Fruit fly (Drosophila melanogaster) whole organism, embryonic: Measurements from ENCODE around the gene Lsp2.

Experiments
- Abd-B ChIP-seq: fragments of 200-800 bp; sonication (Bioruptor generic); optimal IDR thresholded peaks from 2 replicates; lab custom pipeline; 2018; ENCODE audit warnings: missing biosample characterization, mild to moderate bottlenecking, missing genetic modification characterization, moderate library complexity
- Atf3 ChIP-seq: fragments of 200-800 bp; sonication (Bioruptor generic); optimal IDR thresholded peaks from 3 replicates; lab custom pipeline; 2016; ENCODE audit warnings: missing biosample characterization, missing genetic modification characterization
- Awh ChIP-seq: fragments of 200-800 bp; sonication (Bioruptor generic); IDR thresholded peaks from 2 replicates; pipeline ENCODE4, ENCODE4 v1.3.6; 2022; ENCODE audit warnings: missing biosample characterization, missing genetic modification characterization
- Bdp1 ChIP-seq: fragments of 200-800 bp; sonication (Bioruptor generic); optimal IDR thresholded peaks from 3 replicates; lab custom pipeline; 2016; ENCODE audit warnings: missing biosample characterization, missing genetic modification characterization
- Blimp-1 ChIP-seq: fragments of 200-800 bp; sonication (Bioruptor generic); optimal IDR thresholded peaks from 3 replicates; lab custom pipeline; 2018; ENCODE audit warnings: missing biosample characterization, missing genetic modification characterization, mild to moderate bottlenecking, moderate library complexity, missing genetic modification reagents
- CG10654 ChIP-seq: fragments of 200-800 bp; sonication (Bioruptor generic); optimal IDR thresholded peaks from 2 replicates; lab custom pipeline; 2016; ENCODE audit warnings: missing biosample characterization, missing genetic modification characterization
- CG11093 ChIP-seq: fragments of 200-800 bp; sonication (Bioruptor generic); IDR thresholded peaks from 3 replicates; pipeline ENCODE4 v1.3.6; 2022; ENCODE audit warnings: missing biosample characterization, missing genetic modification characterization
- CG11247 ChIP-seq: fragments of 200-800 bp; sonication (Bioruptor generic); IDR thresholded peaks from 2 replicates; pipeline ENCODE4 v1.3.6; 2022; ENCODE audit warnings: missing biosample characterization, missing genetic modification characterization
- CG13424 ChIP-seq: fragments of 200-800 bp; sonication (Bioruptor generic); optimal IDR thresholded peaks from 2 replicates; lab custom pipeline; 2019; ENCODE audit warnings: missing biosample characterization, mild to moderate bottlenecking, missing genetic modification characterization, moderate library complexity
- CG14667 ChIP-seq: fragments of 200-800 bp; sonication (Bioruptor generic); IDR thresholded peaks from 2 replicates; pipeline ENCODE4 v1.3.6; 2022; ENCODE audit warnings: missing biosample characterization, missing genetic modification characterization
- CG17328 ChIP-seq: fragments of 200-800 bp; sonication (Bioruptor generic); IDR thresholded peaks from 2 replicates; pipeline ENCODE4 v1.3.6; 2022; ENCODE audit warnings: missing biosample characterization, missing genetic modification characterization
- CG18599 ChIP-seq: fragments of 200-800 bp; sonication (Bioruptor generic); optimal IDR thresholded peaks from 3 replicates; lab custom pipeline; 2017; ENCODE audit warnings: missing biosample characterization, missing genetic modification characterization, mild to moderate bottlenecking, moderate library complexity, missing genetic modification reagents
- CG31388 ChIP-seq: fragments of 200-800 bp; sonication (Bioruptor generic); optimal IDR thresholded peaks from 2 replicates; lab custom pipeline; 2016; ENCODE audit warnings: missing biosample characterization, missing genetic modification characterization
- CG34376 ChIP-seq: fragments of 200-800 bp; sonication (Bioruptor generic); optimal IDR thresholded peaks from 2 replicates; lab custom pipeline; 2018; ENCODE audit warnings: missing biosample characterization, mild to moderate bottlenecking, missing genetic modification characterization
- CG3847 ChIP-seq: fragments of 200-800 bp; sonication (Bioruptor generic); IDR thresholded peaks from 2 replicates; pipeline ENCODE4 v1.3.6; 2022; ENCODE audit warnings: missing biosample characterization, missing genetic modification characterization
- CG4328 ChIP-seq: fragments of 200-800 bp; sonication (Bioruptor generic); optimal IDR thresholded peaks from 3 replicates; lab custom pipeline; 2017; ENCODE audit warnings: missing biosample characterization, missing genetic modification reagents, missing genetic modification characterization
- CG43689 ChIP-seq: fragments of 200-800 bp; sonication (Bioruptor generic); IDR thresholded peaks from 2 replicates; pipeline ENCODE4 v1.3.6; 2022; ENCODE audit warnings: missing biosample characterization, missing genetic modification characterization
- CG9437 ChIP-seq: fragments of 200-800 bp; sonication (Bioruptor generic); optimal IDR thresholded peaks from 2 replicates; lab custom pipeline; 2018; ENCODE audit warnings: missing biosample characterization, mild to moderate bottlenecking, missing genetic modification characterization
- Dll ChIP-seq: fragments of 200-800 bp; sonication (Bioruptor generic); IDR thresholded peaks from 4 replicates; pipeline ENCODE4 v1.3.6; 2022; ENCODE audit warnings: missing biosample characterization, missing genetic modification characterization; ENCODE audit not compliant: partially characterized antibody
- Doc3 ChIP-seq: fragments of 200-800 bp; sonication (Bioruptor generic); IDR thresholded peaks from 3 replicates; pipeline ENCODE4 v1.3.6; 2022; ENCODE audit warnings: missing biosample characterization, missing genetic modification characterization; ENCODE audit not compliant: partially characterized antibody
- E2f1 ChIP-seq: fragments of 200-800 bp; sonication (Bioruptor generic); IDR thresholded peaks from 2 replicates; pipeline ENCODE4 v1.3.6; 2022; ENCODE audit warnings: missing biosample characterization, missing genetic modification characterization
- Eip74EF ChIP-seq, 2 experiments: fragments of 200-800 bp in 1 of 2; fragments of >200 bp in 1 of 2; sonication (Bioruptor generic) in 1 of 2; optimal IDR thresholded peaks; 2 replicates each; lab custom pipeline; 2017 to 2019; ENCODE audit warnings: missing biosample characterization in 2 of 2, missing genetic modification characterization in 2 of 2, mild to moderate bottlenecking in 1 of 2, moderate library complexity in 1 of 2
- H15 ChIP-seq: fragments of 200-800 bp; sonication (Bioruptor generic); IDR thresholded peaks from 3 replicates; pipeline ENCODE4 v1.3.6; 2022; ENCODE audit warnings: missing biosample characterization, missing genetic modification characterization
- Hsf ChIP-seq: fragments of 200-800 bp; sonication (Bioruptor generic); optimal IDR thresholded peaks from 3 replicates; lab custom pipeline; 2016; ENCODE audit warnings: missing biosample characterization, missing genetic modification characterization
- Kr ChIP-seq: fragments of 200-800 bp; sonication (Bioruptor generic); optimal IDR thresholded peaks from 2 replicates; lab custom pipeline; 2017; ENCODE audit warnings: missing biosample characterization, mild to moderate bottlenecking, missing genetic modification characterization
- Optix ChIP-seq: fragments of 200-800 bp; sonication (Bioruptor generic); IDR thresholded peaks from 3 replicates; pipeline ENCODE4 v1.3.6; 2022; ENCODE audit warnings: missing biosample characterization, missing genetic modification characterization
- Sry-β ChIP-seq: fragments of 200-800 bp; sonication (Bioruptor generic); optimal IDR thresholded peaks from 2 replicates; lab custom pipeline; 2018; ENCODE audit warnings: missing biosample characterization, mild to moderate bottlenecking, missing genetic modification characterization, moderate library complexity
- Vsx1 ChIP-seq: fragments of 200-800 bp; sonication (Bioruptor generic); optimal IDR thresholded peaks from 2 replicates; lab custom pipeline; 2017; ENCODE audit warnings: missing biosample characterization, mild to moderate bottlenecking, missing genetic modification characterization, missing genetic modification reagents
- al ChIP-seq: fragments of 200-800 bp; sonication (Bioruptor generic); IDR thresholded peaks from 2 replicates; pipeline ENCODE4 v1.3.6; 2022; ENCODE audit warnings: missing biosample characterization, missing genetic modification characterization
- amos ChIP-seq: fragments of 200-800 bp; sonication (Bioruptor generic); IDR thresholded peaks from 2 replicates; pipeline ENCODE4 v1.3.6; 2022; ENCODE audit warnings: missing biosample characterization, missing genetic modification characterization; ENCODE audit not compliant: partially characterized antibody
- ase ChIP-seq: fragments of 200-800 bp; sonication (Bioruptor generic); IDR thresholded peaks from 3 replicates; pipeline ENCODE4 v1.3.6; 2022; ENCODE audit warnings: missing biosample characterization, missing genetic modification characterization
- cg ChIP-seq: fragments of 200-800 bp; sonication (Bioruptor generic); optimal IDR thresholded peaks from 3 replicates; lab custom pipeline; 2019; ENCODE audit warnings: missing biosample characterization, mild to moderate bottlenecking, missing genetic modification characterization, moderate library complexity
- chm ChIP-seq: fragments of 200-800 bp; sonication (Bioruptor generic); IDR thresholded peaks from 2 replicates; pipeline ENCODE4 v1.3.6; 2022; ENCODE audit warnings: missing biosample characterization, missing genetic modification characterization
- dan ChIP-seq: fragments of 200-800 bp; sonication (Bioruptor generic); IDR thresholded peaks from 2 replicates; pipeline ENCODE4 v1.3.6; 2022; ENCODE audit warnings: missing biosample characterization, missing genetic modification characterization
- dati ChIP-seq: fragments of 200-800 bp; sonication (Bioruptor generic); IDR thresholded peaks from 2 replicates; pipeline ENCODE4 v1.3.6; 2022; ENCODE audit warnings: missing biosample characterization, missing genetic modification characterization
- en ChIP-seq: fragments of 200-800 bp; sonication (Bioruptor generic); optimal IDR thresholded peaks from 2 replicates; lab custom pipeline; 2016; ENCODE audit warnings: missing biosample characterization, missing genetic modification characterization
- fru ChIP-seq: fragments of >200 bp; optimal IDR thresholded peaks from 2 replicates; lab custom pipeline; 2017
- gce ChIP-seq: fragments of 200-800 bp; sonication (Bioruptor generic); IDR thresholded peaks from 3 replicates; pipeline ENCODE4 v1.3.6; 2022; ENCODE audit warnings: missing biosample characterization, missing genetic modification characterization
- gem ChIP-seq: fragments of 200-800 bp; sonication (Bioruptor generic); optimal IDR thresholded peaks from 2 replicates; lab custom pipeline; 2019; ENCODE audit warnings: missing biosample characterization, mild to moderate bottlenecking, missing genetic modification characterization, moderate library complexity
- gfzf ChIP-seq: fragments of 200-800 bp; sonication (Bioruptor generic); optimal IDR thresholded peaks from 2 replicates; lab custom pipeline; 2016; ENCODE audit warnings: missing biosample characterization, mild to moderate bottlenecking, missing genetic modification characterization, moderate library complexity
- grau ChIP-seq: fragments of 200-800 bp; optimal IDR thresholded peaks from 3 replicates; lab custom pipeline; 2019; ENCODE audit warnings: missing biosample characterization, mild to moderate bottlenecking, missing genetic modification characterization, moderate library complexity
- grn ChIP-seq: fragments of 200-800 bp; sonication (Bioruptor generic); optimal IDR thresholded peaks from 3 replicates; lab custom pipeline; 2017; ENCODE audit warnings: missing biosample characterization, missing genetic modification characterization
- gsb-n ChIP-seq: fragments of 200-800 bp; sonication (Bioruptor generic); optimal IDR thresholded peaks from 3 replicates; lab custom pipeline; 2018; ENCODE audit warnings: missing biosample characterization, mild to moderate bottlenecking, missing genetic modification characterization
- lab ChIP-seq: fragments of 200-800 bp; sonication (Bioruptor generic); optimal IDR thresholded peaks from 3 replicates; lab custom pipeline; 2017; ENCODE audit warnings: missing biosample characterization, missing genetic modification characterization, mild to moderate bottlenecking, moderate library complexity, missing genetic modification reagents
- org-1 ChIP-seq: fragments of 200-800 bp; sonication (Bioruptor generic); optimal IDR thresholded peaks from 2 replicates; lab custom pipeline; 2017; ENCODE audit warnings: missing biosample characterization, missing genetic modification characterization
- otp ChIP-seq: fragments of 200-800 bp; sonication (Bioruptor generic); IDR thresholded peaks from 3 replicates; pipeline ENCODE4, ENCODE4 v1.3.6; 2022; ENCODE audit warnings: missing biosample characterization, missing genetic modification characterization
- phol ChIP-seq: fragments of 200-800 bp; sonication (Bioruptor generic); optimal IDR thresholded peaks from 3 replicates; lab custom pipeline; 2018; ENCODE audit warnings: missing biosample characterization, mild to moderate bottlenecking, missing genetic modification characterization, moderate library complexity
- schlank ChIP-seq: fragments of 200-800 bp; sonication (Bioruptor generic); optimal IDR thresholded peaks from 2 replicates; lab custom pipeline; 2018; ENCODE audit warnings: missing biosample characterization, mild to moderate bottlenecking, missing genetic modification characterization
- sens ChIP-seq: fragments of 200-800 bp; sonication (Bioruptor generic); peaks from one replicate; lab custom pipeline; 2016; ENCODE audit warnings: missing biosample characterization, missing genetic modification characterization
- shn ChIP-seq: fragments of 200-800 bp; sonication (Bioruptor generic); optimal IDR thresholded peaks from 3 replicates; lab custom pipeline; 2016; ENCODE audit warnings: missing biosample characterization, missing genetic modification characterization
- zfh2 ChIP-seq: fragments of 200-800 bp; sonication (Bioruptor generic); optimal IDR thresholded peaks from 2 replicates; lab custom pipeline; 2016; ENCODE audit warnings: missing biosample characterization, missing genetic modification characterization

Gene Lsp2

dm6 chr3L:12178847-12179437 is 49.7 kb downstream of the Lsp2 start (continued):
- TF ChIP-seq CG18599 (GFP tag; lab: Kevin White, UChicago) (peak; percentile 51), Atf3 (GFP tag; lab: Kevin White, UChicago) (no peak), H15 (GFP tag; lab: Robert Waterston, UW) (0 out of 3 replicates have a peak, but pooled peaks have one; percentile 37), CG17328 (no peak), CG31388 (no peak), al (GFP tag; lab: Robert Waterston, UW) (0 out of 2 replicates have a peak, but pooled peaks have one; percentile 29), gsb-n (tag; lab: Kevin White, UChicago) (no peak), ase (GFP tag; lab: Robert Waterston, UW) (0 out of 3 replicates have a peak, but pooled peaks have one; percentile 35), CG34376 (GFP tag; lab: Kevin White, UChicago) (no peak), cg (GFP tag; lab: Kevin White, UChicago) (no peak), Eip74EF (GFP tag; optimal IDR thresholded peaks at IDR 0.05; lab: Kevin White, UChicago) (no peak), Doc3 (no peak), grn (GFP tag; lab: Kevin White, UChicago) (peak; percentile 34), amos (no peak), Bdp1 (no peak), Optix (GFP tag; lab: Robert Waterston, UW) (no peak), schlank (no peak), phol (tag; lab: Kevin White, UChicago) (no peak), CG9437 (GFP tag; lab: Kevin White, UChicago) (no peak), gem (tag; lab: Kevin White, UChicago) (peak; percentile 2), Abd-B (GFP tag; lab: Kevin White, UChicago) (no peak), shn (GFP tag; lab: Kevin White, UChicago) (no peak), gfzf (no peak), en (GFP tag; lab: Kevin White, UChicago) (no peak), Awh (no peak), Kr (GFP tag; lab: Kevin White, UChicago) (no peak), Hsf (GFP tag; lab: Kevin White, UChicago) (no peak), CG3847 (GFP tag; lab: Robert Waterston, UW) (no peak), sens (peak; percentile 60), E2f1 (GFP tag; lab: Robert Waterston, UW) (no peak), CG13424 (tag; lab: Kevin White, UChicago) (no peak), CG43689 (GFP tag; lab: Robert Waterston, UW) (no peak), Vsx1 (GFP tag; lab: Kevin White, UChicago) (no peak), CG14667 (GFP tag; lab: Robert Waterston, UW) (no peak), CG11093 (GFP tag; lab: Robert Waterston, UW) (no peak), org-1 (no peak), zfh2 (GFP tag; lab: Kevin White, UChicago) (no peak), grau (tag; lab: Kevin White, UChicago) (peak; percentile 18), CG10654 (GFP tag; lab: Kevin White, UChicago) (no peak), otp (GFP tag; lab: Robert Waterston, UW) (no peak), Blimp-1 (no peak), dan (GFP tag; lab: Robert Waterston, UW) (no peak), Sry-β (GFP tag; lab: Kevin White, UChicago) (no peak), Dll (GFP tag; lab: Robert Waterston, UW) (no peak), chm (GFP tag; lab: Robert Waterston, UW) (no peak), CG4328 (GFP tag; lab: Kevin White, UChicago) (no peak), lab (GFP tag; lab: Kevin White, UChicago) (no peak), fru (lab: Kevin White, UChicago) (no peak), gce (GFP tag; lab: Robert Waterston, UW) (0 out of 3 replicates have a peak, but pooled peaks have one; percentile 21), dati (GFP tag; lab: Robert Waterston, UW) (no peak), CG11247 (GFP tag; lab: Robert Waterston, UW) (no peak)
